Worm (Caenorhabditis elegans): ENCODE data around the gene F10G7.12.

F10G7.12 gene

DNA sequence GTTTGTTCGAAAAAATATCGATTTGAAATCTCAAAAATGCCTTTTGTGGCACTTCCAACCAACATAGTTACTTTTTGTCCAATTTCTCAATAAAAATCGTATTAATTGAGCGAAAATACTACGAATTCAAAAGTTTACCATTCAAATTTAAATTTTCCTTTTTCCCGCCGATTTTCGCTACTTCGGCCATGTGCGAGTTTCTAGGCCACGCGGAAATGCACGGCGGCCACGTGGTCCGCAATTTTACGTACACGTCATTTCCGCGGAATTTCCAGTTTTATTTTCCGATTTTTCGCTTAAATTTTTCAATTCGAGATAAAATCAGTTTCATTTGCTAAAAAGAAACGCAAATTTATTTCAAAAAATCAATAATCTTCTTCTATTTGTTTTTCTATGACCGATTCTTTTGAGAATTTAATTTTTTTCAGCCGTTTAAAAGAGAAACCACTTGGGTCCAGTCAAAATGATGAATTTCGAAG lies 50.4 kb downstream of the F10G7.12 start, which contains the start of gene eas-1 (continued):
- TF ChIP-seq hlh-15 (tag; optimal IDR thresholded peaks at IDR 0.05) = peak; percentile 13
- TF ChIP-seq dve-1 (tag; optimal IDR thresholded peaks at IDR 0.05) = no peak
- peak; percentile 1 for TF ChIP-seq sdc-2 (tag; optimal IDR thresholded peaks at IDR 0.05)
- no peak for TF ChIP-seq hlh-13 (GFP tag; optimal IDR thresholded peaks at IDR 0.05)
- peak; percentile 5 for TF ChIP-seq unc-86 (tag; optimal IDR thresholded peaks at IDR 0.05)
- peak; percentile 24 for TF ChIP-seq ceh-34 (tag; optimal IDR thresholded peaks at IDR 0.05)
- TF ChIP-seq rnt-1 (tag; optimal IDR thresholded peaks at IDR 0.05) = peak; percentile 91
- TF ChIP-seq sox-4 (tag; optimal IDR thresholded peaks at IDR 0.05) = no peak
- peak; percentile 92 for TF ChIP-seq elt-2 (tag; optimal IDR thresholded peaks at IDR 0.05)
- peak; percentile 8 for TF ChIP-seq pax-1 (tag; optimal IDR thresholded peaks at IDR 0.05)
- no peak for TF ChIP-seq che-1 (tag; optimal IDR thresholded peaks at IDR 0.05)
- peak; percentile 89 for TF ChIP-seq tbx-2 (tag; optimal IDR thresholded peaks at IDR 0.05)
- peak; percentile 86 for TF ChIP-seq ets-4 (tag; optimal IDR thresholded peaks at IDR 0.05)
- peak; percentile 86 for TF ChIP-seq ref-2 (tag; optimal IDR thresholded peaks at IDR 0.05)
- no peak for TF ChIP-seq pat-9 (tag; optimal IDR thresholded peaks at IDR 0.05)
- peak; percentile 48 for TF ChIP-seq nfya-1 (tag; optimal IDR thresholded peaks at IDR 0.05)
- TF ChIP-seq ceh-6 (GFP tag; optimal IDR thresholded peaks at IDR 0.05) = peak; percentile 34
